Worm (Caenorhabditis elegans): Measurements from ENCODE around the gene spsb-1.

The spsb-1 gene

ce11 chrII:15261082-15261481, 64.5 kb downstream of the spsb-1 start:
- TF ChIP-seq R02D3.7 (tag; optimal IDR thresholded peaks at IDR 0.05), result no peak
- TF ChIP-seq unc-39 (tag; optimal IDR thresholded peaks at IDR 0.05), result no peak
- no peak for TF ChIP-seq sem-4 (tag; optimal IDR thresholded peaks at IDR 0.05)
- no peak for TF ChIP-seq lin-39 (tag; optimal IDR thresholded peaks at IDR 0.05)

- TF ChIP-seq dmd-4 (tag; optimal IDR thresholded peaks at IDR 0.05) (no peak), unc-62 (GFP tag; optimal IDR thresholded peaks at IDR 0.05) (no peak), ceh-16 (tag; optimal IDR thresholded peaks at IDR 0.05) (peak; percentile 38), nhr-12 (tag; optimal IDR thresholded peaks at IDR 0.05) (no peak), mab-5 (tag; optimal IDR thresholded peaks at IDR 0.05) (no peak), ztf-4 (tag; optimal IDR thresholded peaks at IDR 0.05) (no peak), zag-1 (tag; optimal IDR thresholded peaks at IDR 0.05) (no peak), sem-4 (tag; optimal IDR thresholded peaks at IDR 0.05) (peak; percentile 56), nhr-25 (tag; optimal IDR thresholded peaks at IDR 0.05) (peak; percentile 85), lin-39 (tag; optimal IDR thresholded peaks at IDR 0.05) (no peak), sma-3 (GFP tag; optimal IDR thresholded peaks at IDR 0.05) (peak; percentile 91), F13H6.1 (tag; optimal IDR thresholded peaks at IDR 0.05) (peak; percentile 82), sma-9 (GFP tag; optimal IDR thresholded peaks at IDR 0.05) (peak; percentile 45), sma-9 (tag; optimal IDR thresholded peaks at IDR 0.05) (no peak), nhr-129 (tag; optimal IDR thresholded peaks at IDR 0.05) (peak; percentile 70), Y55F3AM.14 (GFP tag; optimal IDR thresholded peaks at IDR 0.05) (peak; percentile 51), blmp-1 (tag; optimal IDR thresholded peaks at IDR 0.05; ENCODE audit: insufficient read depth) (peak; percentile 82), nhr-23 (tag; optimal IDR thresholded peaks at IDR 0.05) (no peak), ztf-1 (GFP tag; conservative IDR thresholded peaks at IDR 0.05) (no peak), nhr-237 (tag; optimal IDR thresholded peaks at IDR 0.05) (no peak), C34F6.9 (tag; optimal IDR thresholded peaks at IDR 0.05) (peak; percentile 50), nhr-21 (tag; optimal IDR thresholded peaks at IDR 0.05) (peak; percentile 80), fos-1 (tag; optimal IDR thresholded peaks at IDR 0.05) (peak; percentile 89), egl-27 (tag; optimal IDR thresholded peaks at IDR 0.05) (peak; percentile 68), R02D3.7 (tag; optimal IDR thresholded peaks at IDR 0.05) (no peak), ceh-82 (tag; optimal IDR thresholded peaks at IDR 0.05) (no peak), unc-39 (tag; optimal IDR thresholded peaks at IDR 0.05) (no peak), mdl-1 (tag; optimal IDR thresholded peaks at IDR 0.05) (peak; percentile 34 to 62), ZK546.5 (tag; optimal IDR thresholded peaks at IDR 0.05) (no peak), gmeb-1 (tag; optimal IDR thresholded peaks at IDR 0.05) (peak; percentile 37), peb-1 (tag; optimal IDR thresholded peaks at IDR 0.05) (peak; percentile 19), elt-3 (tag; optimal IDR thresholded peaks at IDR 0.05) (no peak), alr-1 (tag; optimal IDR thresholded peaks at IDR 0.05) (no peak), lsy-2 (tag; optimal IDR thresholded peaks at IDR 0.05) (peak in 1 of 2 experiments; percentile 53), lin-11 (tag; optimal IDR thresholded peaks at IDR 0.05) (no peak), nhr-11 (tag; optimal IDR thresholded peaks at IDR 0.05) (no peak), mbf-1 (tag; optimal IDR thresholded peaks at IDR 0.05) (no peak), nhr-6 (tag; optimal IDR thresholded peaks at IDR 0.05) (no peak), skn-1 (tag; optimal IDR thresholded peaks at IDR 0.05) (no peak), crh-2 (tag; optimal IDR thresholded peaks at IDR 0.05) (peak; percentile 57), nhr-10 (tag; optimal IDR thresholded peaks at IDR 0.05) (no peak), ztf-11 (tag; optimal IDR thresholded peaks at IDR 0.05) (no peak), snpc-4 (tag; optimal IDR thresholded peaks at IDR 0.05) (no peak), unc-55 (GFP tag; optimal IDR thresholded peaks at IDR 0.05) (no peak), lin-13 (GFP tag; optimal IDR thresholded peaks at IDR 0.05) (peak; percentile 62), ama-1 (optimal IDR thresholded peaks at IDR 0.05) (no peak), nhr-77 (tag; optimal IDR thresholded peaks at IDR 0.05) (peak; percentile 59), elt-1 (tag; optimal IDR thresholded peaks at IDR 0.05) (no peak), aly-2 (tag; optimal IDR thresholded peaks at IDR 0.05) (no peak)
These were observed 66.7 kb downstream of the spsb-1 start for ce11 chrII:15263054-15263755.
